Fruit fly (Drosophila melanogaster) S2 (cell line): Measurements from ENCODE around the gene CG9917.

Experiments used
- CG8478 ChIP-seq: fragments of >200 bp; optimal IDR thresholded peaks from 2 replicates; lab custom pipeline; 2018
- CTCF ChIP-seq, 2 experiments: fragments of >200 bp; optimal IDR thresholded peaks; 2 replicates each; lab custom pipeline; 2018

- TF ChIP-seq CG8478 (lab: Kevin White, UChicago) (no peak), CTCF (optimal IDR thresholded peaks at IDR 0.05; lab: Kevin White, UChicago) (no peak)
Observed at dm6 chrX:16361306-16361705, 38.3 kb upstream of the CG9917 start, which contains the start of gene nonA.
